Worm (Caenorhabditis elegans): ENCODE results near the gene F16H6.4.

F16H6.4 gene

DNA sequence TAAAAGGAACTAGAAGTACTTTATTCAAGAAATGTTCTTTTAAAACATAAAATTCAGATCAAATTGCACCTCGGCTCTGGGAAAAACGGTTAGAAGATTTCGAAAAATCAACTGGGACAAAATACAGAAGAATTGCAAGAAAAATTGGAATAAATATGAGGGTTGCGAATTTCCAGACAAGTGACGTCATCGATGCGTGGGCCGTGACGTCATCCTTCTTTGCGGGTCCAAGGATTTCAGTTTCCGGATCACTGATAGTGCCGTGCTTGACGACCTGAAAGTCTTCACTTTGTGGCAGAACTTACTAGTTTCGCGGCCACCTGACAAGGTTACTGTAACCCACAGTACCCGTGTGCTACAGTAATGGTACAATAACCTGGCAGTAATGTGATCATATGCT lies 35.1 kb upstream of the F16H6.4 start:
- TF ChIP-seq ham-2 (GFP tag; optimal IDR thresholded peaks at IDR 0.05): no peak
- no peak for TF ChIP-seq mab-5 (tag; optimal IDR thresholded peaks at IDR 0.05)
- TF ChIP-seq zip-8 (tag; optimal IDR thresholded peaks at IDR 0.05): peak; percentile 96
- TF ChIP-seq hlh-1 (tag; optimal IDR thresholded peaks at IDR 0.05): no peak

DNA sequence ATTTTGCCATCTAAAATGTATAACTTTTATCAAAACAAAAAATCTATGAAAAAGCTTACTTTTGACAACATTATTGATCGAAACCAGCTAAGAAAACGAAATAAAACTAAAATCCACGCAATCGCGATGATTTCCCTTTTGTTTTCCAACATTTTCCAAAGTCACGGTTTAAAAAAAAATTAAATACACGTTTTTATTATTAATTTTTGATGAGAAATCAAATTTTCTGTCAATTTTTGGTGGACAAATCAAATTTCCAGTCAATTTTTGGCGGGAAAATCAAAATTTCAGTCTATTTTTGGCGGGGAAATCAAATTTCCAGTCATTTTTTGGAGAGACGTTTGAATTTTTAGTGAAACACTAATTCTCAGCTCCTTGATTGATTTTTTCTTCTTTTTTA lies 33.8 kb upstream of the F16H6.4 start, which contains the start of gene C14A6.5:
TSS of gene C14A6.5 (minus strand) at position 101 of the 400 bp plus-strand sequence.
- TF ChIP-seq lsy-2 (tag; optimal IDR thresholded peaks at IDR 0.05) (no peak), lin-13 (tag; optimal IDR thresholded peaks at IDR 0.05) (no peak), nhr-2 (tag; optimal IDR thresholded peaks at IDR 0.05) (no peak), cnd-1 (tag; optimal IDR thresholded peaks at IDR 0.05) (no peak)

DNA sequence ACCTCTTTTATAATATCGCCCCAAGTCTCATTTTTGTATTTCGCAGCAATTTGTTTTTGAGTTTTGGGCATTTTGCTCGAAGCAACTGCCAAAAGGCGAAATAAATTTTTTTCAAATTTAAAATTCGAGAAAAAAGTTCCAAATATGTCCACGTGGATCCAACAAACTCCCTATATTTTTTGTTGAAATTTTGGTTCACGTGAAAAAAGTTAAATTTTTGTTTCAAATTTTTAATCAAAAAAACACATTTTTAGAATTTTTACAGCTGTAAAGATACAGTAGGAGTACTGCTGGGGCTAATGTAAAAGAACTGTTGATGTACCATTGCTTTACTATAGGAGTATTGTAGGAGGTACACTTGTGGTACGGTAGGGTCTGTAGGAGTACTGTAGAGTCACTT lies 31.4 kb upstream of the F16H6.4 start, which contains the start of gene C14A6.6:
TSS of gene C14A6.6 (minus strand) at position 101 of the 400 bp plus-strand sequence.
- TF ChIP-seq drap-1 (GFP tag; optimal IDR thresholded peaks at IDR 0.05) (no peak), unc-62 (GFP tag; optimal IDR thresholded peaks at IDR 0.05) (no peak), mab-5 (tag; optimal IDR thresholded peaks at IDR 0.05) (no peak), elt-3 (tag; optimal IDR thresholded peaks at IDR 0.05) (no peak), mls-2 (tag; optimal IDR thresholded peaks at IDR 0.05) (no peak), ceh-43 (GFP tag; optimal IDR thresholded peaks at IDR 0.05) (no peak), lin-13 (tag; optimal IDR thresholded peaks at IDR 0.05) (no peak), sptf-1 (tag; optimal IDR thresholded peaks at IDR 0.05) (no peak), lin-32 (GFP tag; optimal IDR thresholded peaks at IDR 0.05) (no peak), unc-120 (tag; optimal IDR thresholded peaks at IDR 0.05; ENCODE audit: poor library complexity, severe bottlenecking) (no peak), M03D4.4 (tag; optimal IDR thresholded peaks at IDR 0.05) (no peak), cnd-1 (tag; optimal IDR thresholded peaks at IDR 0.05) (no peak), unc-39 (tag; optimal IDR thresholded peaks at IDR 0.05) (no peak), nhr-28 (tag; optimal IDR thresholded peaks at IDR 0.05) (no peak)

DNA sequence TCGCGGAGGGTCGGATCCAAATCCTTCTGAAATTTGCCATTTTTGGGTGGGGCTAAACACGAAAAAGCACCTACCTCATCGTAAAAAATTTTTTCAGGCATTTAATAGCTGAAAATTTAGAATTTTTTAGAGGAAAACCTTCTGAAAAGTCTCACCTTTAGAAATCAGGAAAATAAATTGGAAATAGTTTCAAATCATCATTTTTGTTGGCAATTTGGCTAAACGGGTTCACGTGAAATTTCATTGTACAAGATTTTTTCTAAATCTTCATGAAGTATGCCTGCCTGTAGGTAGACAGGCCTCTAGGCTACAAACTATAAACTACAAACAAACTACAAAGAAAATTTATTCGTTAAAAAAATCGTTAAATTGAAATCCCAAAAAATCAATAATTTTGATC lies 30.3 kb upstream of the F16H6.4 start, which contains the start of gene C14A6.7:
TSS of gene C14A6.7 (minus strand) at position 101 of the 400 bp plus-strand sequence.
- TF ChIP-seq elt-1 (tag; optimal IDR thresholded peaks at IDR 0.05; ENCODE audit: borderline replicate concordance, insufficient read depth) (no peak), ces-1 (GFP tag; optimal IDR thresholded peaks at IDR 0.05) (no peak), mls-2 (tag; optimal IDR thresholded peaks at IDR 0.05) (no peak), ztf-11 (tag; optimal IDR thresholded peaks at IDR 0.05) (no peak), ceh-39 (tag; optimal IDR thresholded peaks at IDR 0.05) (no peak), ham-2 (GFP tag; optimal IDR thresholded peaks at IDR 0.05) (no peak)

DNA sequence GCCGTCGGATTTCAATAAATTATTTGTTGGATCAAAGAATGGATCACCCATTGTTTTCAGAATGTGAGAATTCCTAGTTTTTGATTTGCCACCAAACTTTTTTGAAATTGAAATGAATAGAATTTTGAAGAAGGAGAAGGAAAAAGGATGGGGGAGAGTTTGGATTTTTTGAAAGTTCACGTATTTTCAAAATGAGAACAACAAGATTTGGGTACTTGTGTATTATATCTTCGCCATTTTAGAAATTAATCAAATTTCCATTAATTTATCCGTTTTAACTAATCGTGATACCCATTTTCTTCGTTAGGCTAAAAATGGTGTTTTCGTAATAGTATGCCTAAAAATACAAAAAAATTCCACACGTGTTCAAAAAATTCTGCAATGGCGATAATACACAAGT lies 27.0 kb upstream of the F16H6.4 start, which contains the start of gene C14A6.8:
TSS of gene C14A6.8 (minus strand) at position 101 of the 400 bp plus-strand sequence.
- TF ChIP-seq M03D4.4 (tag; optimal IDR thresholded peaks at IDR 0.05) (no peak), lsy-2 (tag; optimal IDR thresholded peaks at IDR 0.05) (no peak), mls-2 (tag; optimal IDR thresholded peaks at IDR 0.05) (no peak), flh-1 (GFP tag; optimal IDR thresholded peaks at IDR 0.05) (no peak), nhr-28 (tag; optimal IDR thresholded peaks at IDR 0.05) (no peak), ceh-43 (GFP tag; optimal IDR thresholded peaks at IDR 0.05) (no peak), bed-3 (GFP tag; optimal IDR thresholded peaks at IDR 0.05) (no peak), sptf-1 (tag; optimal IDR thresholded peaks at IDR 0.05) (no peak), lin-32 (GFP tag; optimal IDR thresholded peaks at IDR 0.05) (no peak), nhr-12 (tag; optimal IDR thresholded peaks at IDR 0.05) (no peak), mep-1 (tag; optimal IDR thresholded peaks at IDR 0.05) (no peak), unc-120 (tag; optimal IDR thresholded peaks at IDR 0.05; ENCODE audit: poor library complexity, severe bottlenecking) (no peak), zip-8 (tag; optimal IDR thresholded peaks at IDR 0.05) (no peak), mab-5 (tag; optimal IDR thresholded peaks at IDR 0.05) (no peak), elt-3 (tag; optimal IDR thresholded peaks at IDR 0.05) (no peak), snpc-4 (tag; optimal IDR thresholded peaks at IDR 0.05) (no peak), unc-39 (tag; optimal IDR thresholded peaks at IDR 0.05) (no peak), pha-4 (tag; optimal IDR thresholded peaks at IDR 0.05) (no peak)

DNA sequence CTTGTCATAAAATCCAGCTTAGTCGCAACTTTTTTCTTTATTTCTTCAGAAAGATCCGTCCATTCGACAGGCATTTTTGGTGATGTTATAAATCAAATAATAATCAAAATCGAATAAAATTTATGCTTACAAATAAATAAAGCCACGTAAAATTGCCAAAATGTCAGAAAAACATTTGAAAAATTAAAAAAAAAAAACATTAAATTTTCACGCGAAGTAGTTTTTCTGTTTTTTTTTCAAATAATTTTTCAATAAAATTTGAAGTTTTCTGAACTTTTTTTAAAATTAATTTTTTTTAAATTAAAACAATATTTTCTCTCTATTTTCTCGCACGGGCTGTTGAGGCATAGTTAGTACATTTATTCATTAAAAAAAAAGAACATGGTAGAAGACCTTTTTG lies 19.9 kb upstream of the F16H6.4 start, which contains the start of gene C31G12.4:
TSS of gene C31G12.4 (minus strand) at position 101 of the 400 bp plus-strand sequence.
- TF ChIP-seq cnd-1 (tag; optimal IDR thresholded peaks at IDR 0.05) (no peak), lsy-2 (tag; optimal IDR thresholded peaks at IDR 0.05) (no peak), pha-4 (tag; optimal IDR thresholded peaks at IDR 0.05) (no peak), flh-1 (GFP tag; optimal IDR thresholded peaks at IDR 0.05) (no peak), zip-8 (tag; optimal IDR thresholded peaks at IDR 0.05) (no peak), sptf-1 (tag; optimal IDR thresholded peaks at IDR 0.05) (no peak), mls-2 (tag; optimal IDR thresholded peaks at IDR 0.05) (no peak), nhr-76 (tag; optimal IDR thresholded peaks at IDR 0.05) (no peak), nhr-12 (tag; optimal IDR thresholded peaks at IDR 0.05) (no peak), hlh-1 (tag; optimal IDR thresholded peaks at IDR 0.05) (no peak), snpc-4 (tag; optimal IDR thresholded peaks at IDR 0.05) (no peak)

Data from whole organism, mixed stage, embryonic.